Worm (Caenorhabditis elegans): ENCODE measurements around the gene tba-7.

tba-7 gene

ce11 chrIII:11381922-11382321 lies 10.3 kb upstream of the tba-7 start, which contains the start of gene subs-4:
TSS of gene subs-4 (plus strand) at chrIII:11382222.
- TF ChIP-seq elt-1 (tag; optimal IDR thresholded peaks at IDR 0.05; ENCODE audit: borderline replicate concordance, insufficient read depth) (peak; percentile 47), mab-5 (tag; optimal IDR thresholded peaks at IDR 0.05) (no peak)

ce11 chrIII:11380555-11380954 lies 9.0 kb upstream of the tba-7 start:
- TF ChIP-seq ceh-83 (GFP tag; optimal IDR thresholded peaks at IDR 0.05) = no peak
- TF ChIP-seq unc-62 (GFP tag; optimal IDR thresholded peaks at IDR 0.05) = no peak
- peak; percentile 22 for TF ChIP-seq M03D4.4 (tag; optimal IDR thresholded peaks at IDR 0.05)
- peak; percentile 91 for TF ChIP-seq hlh-1 (tag; optimal IDR thresholded peaks at IDR 0.05)

DNA sequence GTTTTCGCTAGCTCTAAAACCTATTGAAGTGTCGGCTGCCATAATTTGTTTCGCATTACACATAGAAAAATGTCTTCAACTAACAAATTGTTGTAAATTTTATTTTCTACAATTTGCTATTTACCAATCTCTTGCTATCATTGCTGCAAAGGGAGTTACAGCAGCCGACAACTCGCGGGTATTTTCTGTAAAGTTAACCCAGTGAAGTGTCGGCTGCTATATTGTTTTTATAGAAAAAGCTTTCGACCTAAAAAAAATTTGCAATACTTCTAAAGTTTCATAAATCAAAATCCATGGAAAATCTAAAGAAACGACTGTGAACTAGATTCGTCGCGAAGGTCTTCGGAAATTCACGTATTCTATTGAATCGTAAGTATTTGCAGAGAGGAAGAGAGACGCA lies 7.3 kb upstream of the tba-7 start:
- no peak for TF ChIP-seq nhr-2 (tag; optimal IDR thresholded peaks at IDR 0.05)

DNA sequence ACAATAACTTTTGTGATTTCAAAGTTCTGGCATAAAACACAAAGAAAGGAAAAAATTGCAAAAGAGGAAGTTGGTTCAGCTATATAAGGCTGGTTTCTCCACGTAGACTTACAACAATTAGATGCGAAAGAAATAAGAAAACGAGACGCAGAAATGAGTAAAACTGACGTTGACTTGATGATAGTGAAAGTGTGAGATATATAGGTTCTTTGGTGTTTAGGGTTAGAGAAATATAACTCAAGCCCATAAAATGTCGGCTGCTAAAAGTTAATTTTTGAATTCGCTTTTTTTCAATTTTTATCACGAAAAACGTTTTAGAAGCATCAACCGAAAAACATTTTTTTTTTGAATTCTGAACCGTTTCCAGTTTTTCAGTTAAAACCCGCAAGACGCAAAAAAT lies 6.9 kb upstream of the tba-7 start:
- TF ChIP-seq ham-2 (GFP tag; optimal IDR thresholded peaks at IDR 0.05) = no peak
- TF ChIP-seq mls-2 (tag; optimal IDR thresholded peaks at IDR 0.05) = no peak
- no peak for TF ChIP-seq unc-62 (GFP tag; optimal IDR thresholded peaks at IDR 0.05)
- no peak for TF ChIP-seq mep-1 (tag; optimal IDR thresholded peaks at IDR 0.05)
- no peak for TF ChIP-seq zip-8 (tag; optimal IDR thresholded peaks at IDR 0.05)

ce11 chrIII:11377880-11378279 lies 6.3 kb upstream of the tba-7 start, which contains the start of gene dpy-18:
TSS of gene dpy-18 (minus strand) at chrIII:11377980.
- TF ChIP-seq ham-2 (GFP tag; optimal IDR thresholded peaks at IDR 0.05) (no peak), ceh-39 (tag; optimal IDR thresholded peaks at IDR 0.05) (no peak), ces-1 (GFP tag; optimal IDR thresholded peaks at IDR 0.05) (no peak), nhr-237 (tag; optimal IDR thresholded peaks at IDR 0.05) (no peak), nhr-12 (tag; optimal IDR thresholded peaks at IDR 0.05) (no peak)

DNA sequence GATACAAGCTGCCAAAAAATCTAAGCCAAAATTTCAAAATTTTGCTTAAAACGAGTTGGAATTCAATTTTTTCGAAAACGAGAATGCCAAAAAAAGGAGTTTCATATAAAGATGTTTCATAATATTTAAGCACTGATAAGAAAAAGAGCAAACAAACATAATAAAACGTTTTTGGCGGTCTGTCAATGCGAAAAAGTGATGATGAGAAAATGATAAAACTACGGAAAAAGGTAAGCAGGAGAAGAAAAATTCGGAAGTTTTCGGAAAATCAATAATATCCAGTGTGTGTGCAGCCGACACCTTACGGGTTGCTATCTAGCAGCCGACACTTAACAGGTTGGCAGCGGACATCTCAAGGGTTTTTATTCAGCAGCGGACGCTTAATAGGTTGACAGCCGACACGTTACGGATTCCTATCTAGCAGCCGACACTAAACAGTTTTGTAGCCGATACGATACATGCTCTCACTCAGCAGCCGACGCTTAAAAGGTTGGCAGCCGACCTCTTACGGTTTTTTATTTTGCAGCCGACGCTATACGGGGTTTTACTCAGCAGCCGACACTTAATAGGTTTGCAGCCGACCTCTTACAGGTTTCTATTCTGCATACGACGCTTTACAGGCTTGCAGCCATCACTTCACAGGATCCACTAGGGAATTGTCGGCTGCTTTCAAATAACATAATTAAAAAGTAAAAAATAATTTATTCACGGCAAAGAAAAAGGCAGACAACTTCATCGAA lies 781 bp upstream of the tba-7 start:
- no peak for TF ChIP-seq blmp-1 (tag; optimal IDR thresholded peaks at IDR 0.05)
- no peak for TF ChIP-seq nhr-76 (tag; optimal IDR thresholded peaks at IDR 0.05)
- no peak for TF ChIP-seq ceh-83 (GFP tag; optimal IDR thresholded peaks at IDR 0.05)
- TF ChIP-seq nhr-237 (tag; optimal IDR thresholded peaks at IDR 0.05) = no peak
- TF ChIP-seq lin-13 (tag; optimal IDR thresholded peaks at IDR 0.05) = no peak
- TF ChIP-seq pha-4 (tag; optimal IDR thresholded peaks at IDR 0.05) = no peak
- TF ChIP-seq drap-1 (GFP tag; optimal IDR thresholded peaks at IDR 0.05) = no peak
- no peak for TF ChIP-seq ham-2 (GFP tag; optimal IDR thresholded peaks at IDR 0.05)
- no peak for TF ChIP-seq ceh-39 (tag; optimal IDR thresholded peaks at IDR 0.05)
- TF ChIP-seq cnd-1 (tag; optimal IDR thresholded peaks at IDR 0.05) = no peak
- TF ChIP-seq mep-1 (tag; optimal IDR thresholded peaks at IDR 0.05) = no peak
- TF ChIP-seq unc-39 (tag; optimal IDR thresholded peaks at IDR 0.05) = no peak
- no peak for TF ChIP-seq nhr-28 (tag; optimal IDR thresholded peaks at IDR 0.05)
- no peak for TF ChIP-seq elt-1 (tag; optimal IDR thresholded peaks at IDR 0.05; ENCODE audit: borderline replicate concordance, insufficient read depth)
- TF ChIP-seq zip-8 (tag; optimal IDR thresholded peaks at IDR 0.05) = no peak
- TF ChIP-seq sem-2 (GFP tag; optimal IDR thresholded peaks at IDR 0.05) = no peak
- TF ChIP-seq snpc-4 (tag; optimal IDR thresholded peaks at IDR 0.05) = no peak

- TF ChIP-seq unc-62 (GFP tag; optimal IDR thresholded peaks at IDR 0.05) (no peak), blmp-1 (tag; optimal IDR thresholded peaks at IDR 0.05) (no peak), mep-1 (tag; optimal IDR thresholded peaks at IDR 0.05) (no peak), elt-1 (tag; optimal IDR thresholded peaks at IDR 0.05; ENCODE audit: borderline replicate concordance, insufficient read depth) (no peak), snpc-4 (tag; optimal IDR thresholded peaks at IDR 0.05) (no peak), cnd-1 (tag; optimal IDR thresholded peaks at IDR 0.05) (peak; percentile 96), lin-13 (tag; optimal IDR thresholded peaks at IDR 0.05) (peak; percentile 61), bed-3 (GFP tag; optimal IDR thresholded peaks at IDR 0.05) (peak; percentile 83), lsy-2 (tag; optimal IDR thresholded peaks at IDR 0.05) (no peak), flh-1 (GFP tag; optimal IDR thresholded peaks at IDR 0.05) (peak; percentile 78), nhr-76 (tag; optimal IDR thresholded peaks at IDR 0.05) (no peak), sptf-1 (tag; optimal IDR thresholded peaks at IDR 0.05) (peak; percentile 96), nhr-237 (tag; optimal IDR thresholded peaks at IDR 0.05) (no peak), hlh-1 (tag; optimal IDR thresholded peaks at IDR 0.05) (peak; percentile 71), lin-32 (GFP tag; optimal IDR thresholded peaks at IDR 0.05) (peak; percentile 91), mls-2 (tag; optimal IDR thresholded peaks at IDR 0.05) (peak; percentile 96), unc-120 (tag; optimal IDR thresholded peaks at IDR 0.05; ENCODE audit: poor library complexity, severe bottlenecking) (peak; percentile 83), mab-5 (tag; optimal IDR thresholded peaks at IDR 0.05) (no peak), nhr-2 (tag; optimal IDR thresholded peaks at IDR 0.05) (no peak), M03D4.4 (tag; optimal IDR thresholded peaks at IDR 0.05) (peak; percentile 92), drap-1 (GFP tag; optimal IDR thresholded peaks at IDR 0.05) (peak; percentile 97), nhr-12 (tag; optimal IDR thresholded peaks at IDR 0.05) (no peak), pha-4 (tag; optimal IDR thresholded peaks at IDR 0.05) (peak; percentile 28), ces-1 (GFP tag; optimal IDR thresholded peaks at IDR 0.05) (peak; percentile 22), unc-39 (tag; optimal IDR thresholded peaks at IDR 0.05) (peak; percentile 8), elt-3 (tag; optimal IDR thresholded peaks at IDR 0.05) (peak; percentile 14), ztf-11 (tag; optimal IDR thresholded peaks at IDR 0.05) (peak; percentile 81), ceh-83 (GFP tag; optimal IDR thresholded peaks at IDR 0.05) (peak; percentile 93), nhr-28 (tag; optimal IDR thresholded peaks at IDR 0.05) (no peak), sem-2 (GFP tag; optimal IDR thresholded peaks at IDR 0.05) (peak; percentile 88), zip-8 (tag; optimal IDR thresholded peaks at IDR 0.05) (no peak)
Measured at ce11 chrIII:11371236-11371635, 352 bp downstream of the tba-7 start.
